Fruit fly (Drosophila melanogaster) whole organism, wandering third instar larva: ENCODE data around the gene CG9757.

Experiments used
- CG32264 ChIP-seq: fragments of 200-800 bp; sonication (Bioruptor generic); optimal IDR thresholded peaks from 2 replicates; lab custom pipeline; 2016; ENCODE audit warnings: missing biosample characterization, missing genetic modification characterization
- CG9705 ChIP-seq: fragments of 200-800 bp; sonication (Bioruptor generic); optimal IDR thresholded peaks from 2 replicates; lab custom pipeline; 2018; ENCODE audit warnings: missing biosample characterization, mild to moderate bottlenecking, missing genetic modification characterization
- Dfd ChIP-seq: fragments of >200 bp; optimal IDR thresholded peaks from 2 replicates; lab custom pipeline; 2017; ENCODE audit warnings: missing biosample characterization, missing genetic modification characterization
- Dif ChIP-seq: fragments of 200-275, 200-300 bp; sonication (Bioruptor generic); optimal IDR thresholded peaks from 2 replicates; lab custom pipeline; 2018; ENCODE audit warnings: missing biosample characterization, missing genetic modification characterization; ENCODE audit not compliant: partially characterized antibody
- HLH106 ChIP-seq: fragments of 200-800 bp; optimal IDR thresholded peaks from 3 replicates; lab custom pipeline; 2019; ENCODE audit warnings: missing biosample characterization, mild to moderate bottlenecking, missing genetic modification characterization, moderate library complexity
- Hnf4 ChIP-seq: fragments of 200-800 bp; sonication (Bioruptor generic); optimal IDR thresholded peaks from 2 replicates; lab custom pipeline; 2016; ENCODE audit warnings: missing biosample characterization, mild to moderate bottlenecking, missing genetic modification characterization
- Hr78 ChIP-seq: fragments of >200 bp; optimal IDR thresholded peaks from 2 replicates; lab custom pipeline; 2017; ENCODE audit warnings: missing biosample characterization, missing genetic modification characterization
- Jra ChIP-seq: sonication (Bioruptor generic); optimal IDR thresholded peaks from 2 replicates; lab custom pipeline; 2016; ENCODE audit warnings: missing biosample characterization, missing genetic modification characterization
- Myc ChIP-seq: fragments of >200 bp; optimal IDR thresholded peaks from 2 replicates; lab custom pipeline; 2017
- N ChIP-seq: fragments of >200 bp; optimal IDR thresholded peaks from 2 replicates; lab custom pipeline; 2018; ENCODE audit warnings: missing biosample characterization, missing external identifiers, missing genetic modification characterization
- OdsH ChIP-seq: fragments of 200-800 bp; sonication (Bioruptor generic); optimal IDR thresholded peaks from 2 replicates; lab custom pipeline; 2016; ENCODE audit warnings: missing biosample characterization, mild to moderate bottlenecking, missing genetic modification characterization
- Rel ChIP-seq, 2 experiments: fragments of 200-800 bp; sonication (Bioruptor generic) in 1 of 2; optimal IDR thresholded peaks; 2 replicates in 1 of 2; 3 replicates in 1 of 2; lab custom pipeline; 2016 to 2019; ENCODE audit warnings: mild to moderate bottlenecking in 2 of 2, missing biosample characterization in 2 of 2, missing genetic modification characterization in 2 of 2, moderate library complexity in 1 of 2
- Sp1 ChIP-seq: fragments of 200-800 bp; sonication (Bioruptor generic); optimal IDR thresholded peaks from 3 replicates; lab custom pipeline; 2019; ENCODE audit warnings: missing biosample characterization, mild to moderate bottlenecking, missing genetic modification characterization, moderate library complexity
- br ChIP-seq: fragments of 200-800 bp; sonication (Bioruptor generic); optimal IDR thresholded peaks from 2 replicates; lab custom pipeline; 2016; ENCODE audit warnings: missing biosample characterization, missing genetic modification characterization
- brk ChIP-seq: fragments of 200-800 bp; sonication (Bioruptor generic); optimal IDR thresholded peaks from 2 replicates; lab custom pipeline; 2016; ENCODE audit warnings: missing biosample characterization, mild to moderate bottlenecking, missing genetic modification characterization
- dl ChIP-seq, 2 experiments: fragments of 175-275, 200-275 bp in 1 of 2; fragments of 200-275 bp in 1 of 2; sonication (Bioruptor generic); optimal IDR thresholded peaks; lab custom pipeline; 2018; ENCODE audit warnings: mild to moderate bottlenecking in 2 of 2, missing biosample characterization in 2 of 2, missing genetic modification characterization in 2 of 2, moderate library complexity in 2 of 2; ENCODE audit not compliant: partially characterized antibody in 2 of 2, insufficient read depth in 1 of 2
- dmrt93B ChIP-seq: fragments of 200-800 bp; sonication (Bioruptor generic); optimal IDR thresholded peaks from 2 replicates; lab custom pipeline; 2018; ENCODE audit warnings: missing biosample characterization, mild to moderate bottlenecking, missing genetic modification characterization
- ey ChIP-seq: fragments of 200-800 bp; sonication (Bioruptor generic); optimal IDR thresholded peaks from 2 replicates; lab custom pipeline; 2016; ENCODE audit warnings: missing biosample characterization, missing genetic modification characterization
- foxo ChIP-seq, 2 experiments: fragments of 200-800 bp; sonication (Bioruptor generic); optimal IDR thresholded peaks; 2 replicates in 1 of 2; 3 replicates in 1 of 2; lab custom pipeline; 2016 to 2017; ENCODE audit warnings: missing biosample characterization in 2 of 2, missing genetic modification characterization in 2 of 2
- fru ChIP-seq: fragments of 200-800 bp; sonication (Bioruptor generic); optimal IDR thresholded peaks from 3 replicates; lab custom pipeline; 2016; ENCODE audit warnings: missing biosample characterization, mild to moderate bottlenecking, missing genetic modification characterization
- h ChIP-seq: fragments of 200-800 bp; sonication (Bioruptor generic); optimal IDR thresholded peaks from 3 replicates; lab custom pipeline; 2016; ENCODE audit warnings: missing biosample characterization, mild to moderate bottlenecking, missing genetic modification characterization
- jim ChIP-seq: fragments of 175-275, 200-325 bp; sonication (Bioruptor generic); optimal IDR thresholded peaks from 2 replicates; lab custom pipeline; 2016; ENCODE audit warnings: missing biosample characterization, mild to moderate bottlenecking, missing genetic modification characterization
- lola ChIP-seq: fragments of >200 bp; optimal IDR thresholded peaks from 2 replicates; lab custom pipeline; 2017; ENCODE audit warnings: missing biosample characterization, missing genetic modification characterization
- pan ChIP-seq: fragments of >200 bp; optimal IDR thresholded peaks from 2 replicates; lab custom pipeline; 2017
- psq ChIP-seq: fragments of 200-800 bp; sonication (Bioruptor generic); optimal IDR thresholded peaks from 3 replicates; lab custom pipeline; 2017; ENCODE audit warnings: missing biosample characterization, mild to moderate bottlenecking, missing genetic modification characterization, moderate library complexity
- rgr ChIP-seq: fragments of 200-800 bp; sonication (Bioruptor generic); optimal IDR thresholded peaks from 3 replicates; lab custom pipeline; 2016; ENCODE audit warnings: missing biosample characterization, mild to moderate bottlenecking, missing genetic modification characterization
- sage ChIP-seq: fragments of 200-800 bp; sonication (Bioruptor generic); optimal IDR thresholded peaks from 2 replicates; lab custom pipeline; 2016; ENCODE audit warnings: missing biosample characterization, mild to moderate bottlenecking, missing genetic modification characterization
- sv ChIP-seq: fragments of 200-800 bp; sonication (Bioruptor generic); optimal IDR thresholded peaks from 3 replicates; lab custom pipeline; 2016; ENCODE audit warnings: missing biosample characterization, missing genetic modification characterization
- tai ChIP-seq: sonication (Bioruptor generic); optimal IDR thresholded peaks from 2 replicates; lab custom pipeline; 2016; ENCODE audit warnings: missing biosample characterization, missing genetic modification characterization
- usp ChIP-seq: fragments of >200 bp; optimal IDR thresholded peaks from 2 replicates; lab custom pipeline; 2017; ENCODE audit warnings: missing biosample characterization, missing genetic modification characterization
- woc ChIP-seq: sonication (Bioruptor generic); optimal IDR thresholded peaks from 2 replicates; lab custom pipeline; 2016; ENCODE audit warnings: missing biosample characterization, mild to moderate bottlenecking, missing genetic modification characterization

The CG9757 gene

DNA sequence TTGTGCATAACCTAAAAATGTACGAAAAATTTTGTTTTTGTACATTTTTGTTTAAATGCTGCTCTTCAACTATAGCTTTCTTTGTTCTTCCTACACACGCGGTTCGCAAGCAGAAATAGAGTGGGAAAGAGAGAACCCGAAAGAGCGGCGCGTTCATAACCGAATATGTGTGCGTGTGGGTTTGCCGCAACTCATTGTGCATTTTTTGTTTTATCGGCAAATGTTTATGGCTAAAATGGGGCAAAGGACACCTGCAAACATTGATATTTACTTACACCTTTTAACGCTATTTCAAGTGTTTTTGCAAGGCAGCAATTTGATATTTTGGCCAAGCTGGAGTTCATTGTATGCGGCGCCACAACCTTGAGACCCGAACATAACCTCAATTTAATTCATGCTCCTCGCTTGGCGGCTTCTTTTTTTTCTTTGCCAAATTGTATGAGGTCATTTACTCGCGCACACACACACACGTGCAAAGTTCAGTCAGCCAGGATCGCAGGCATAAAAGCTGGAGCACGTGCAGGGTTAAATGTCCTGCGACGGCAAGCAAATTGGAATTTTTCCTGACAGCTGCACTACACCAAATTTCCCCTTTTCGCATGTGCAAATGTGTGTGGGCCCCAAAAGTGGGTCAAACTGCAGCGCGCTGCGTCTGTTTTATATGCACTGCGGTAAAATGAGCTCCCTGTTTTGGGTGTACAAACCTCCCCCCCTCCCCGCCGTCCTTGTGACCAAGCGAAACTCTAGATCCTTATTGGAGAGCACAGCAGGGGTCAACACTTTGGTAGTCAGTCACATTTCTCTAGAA is 35.7 kb upstream of the CG9757 start:
- peak; percentile 26 for TF ChIP-seq Hnf4 (GFP tag; lab: Kevin White, UChicago)
- no peak for TF ChIP-seq lola
- peak; percentile 61 for TF ChIP-seq brk (GFP tag; lab: Kevin White, UChicago)
- peak; percentile 2 for TF ChIP-seq Dif (GFP tag; lab: Kevin White, UChicago)
- TF ChIP-seq sv (GFP tag; lab: Kevin White, UChicago) = no peak
- TF ChIP-seq Jra (GFP tag; lab: Kevin White, UChicago) = no peak
- TF ChIP-seq woc = peak; percentile 26
- peak; percentile 90 for TF ChIP-seq psq

DNA sequence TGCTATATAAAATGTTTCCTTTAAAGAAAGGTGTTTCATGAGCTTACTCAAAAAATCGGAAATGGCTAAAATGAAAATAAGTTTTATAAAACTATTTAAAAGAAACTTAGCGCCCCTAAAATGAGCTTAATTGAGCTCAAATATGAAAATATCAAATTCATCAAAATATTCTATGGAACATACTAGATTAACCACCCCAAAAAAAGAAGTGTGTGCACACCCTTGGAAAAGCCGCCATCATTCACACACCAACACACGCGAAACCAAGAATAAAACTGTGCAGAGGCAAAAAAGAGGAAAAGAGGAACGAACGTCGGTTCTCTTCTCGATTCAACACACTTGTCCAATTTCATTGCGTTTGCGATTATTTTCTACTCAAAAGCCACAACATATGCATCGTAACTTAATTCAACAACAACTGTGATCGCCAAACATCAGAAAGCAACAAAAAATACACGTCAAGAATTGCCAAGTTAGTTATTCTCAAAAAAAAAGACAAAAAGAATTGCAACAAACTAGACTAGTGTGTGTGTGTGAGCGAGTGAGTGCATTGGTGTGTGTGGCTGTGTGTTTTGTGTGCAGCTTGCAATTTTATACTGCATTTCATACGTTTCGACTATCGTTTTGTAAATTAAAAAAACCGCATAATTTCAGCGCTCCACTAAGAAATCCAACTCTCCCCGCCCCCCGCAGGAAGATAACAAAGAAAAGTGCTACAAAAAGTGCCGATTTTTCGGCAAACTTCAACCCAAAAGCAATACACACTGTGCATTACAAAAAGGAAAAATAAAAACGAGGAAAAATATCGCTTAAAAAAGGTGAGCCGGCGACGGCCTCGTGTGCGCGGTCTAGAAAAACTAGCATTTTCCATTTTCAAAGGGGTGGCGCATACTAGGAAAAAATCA is 34.7 kb upstream of the CG9757 start, which contains the start of gene rin:
Gene rin, plus strand, starts transcription at position 276 of the 905 bp plus-strand sequence.
- TF ChIP-seq Sp1 (GFP tag; lab: Kevin White, UChicago) (peak; percentile 8), dl (GFP tag; optimal IDR thresholded peaks at IDR 0.05; lab: Kevin White, UChicago; ENCODE audit: insufficient read depth in 1 of 2, partially characterized antibody in 2 of 2) (no peak), N (GFP tag; lab: Kevin White, UChicago) (no peak), Hnf4 (GFP tag; lab: Kevin White, UChicago) (peak; percentile 25), rgr (GFP tag; lab: Kevin White, UChicago) (peak; percentile 34), HLH106 (tag; lab: Kevin White, UChicago) (peak; percentile 2), Dif (GFP tag; lab: Kevin White, UChicago) (no peak), Rel (GFP tag; optimal IDR thresholded peaks at IDR 0.05; lab: Kevin White, UChicago) (no peak), Rel (tag; optimal IDR thresholded peaks at IDR 0.05; lab: Kevin White, UChicago) (peak; percentile 28), foxo (GFP tag; optimal IDR thresholded peaks at IDR 0.05; lab: Kevin White, UChicago) (peak in 1 of 2 experiments; percentile 13), tai (GFP tag; lab: Kevin White, UChicago) (peak; percentile 27), br (no peak), woc (peak; percentile 28), Dfd (GFP tag; lab: Kevin White, UChicago) (peak; percentile 42), psq (peak; percentile 37)

DNA sequence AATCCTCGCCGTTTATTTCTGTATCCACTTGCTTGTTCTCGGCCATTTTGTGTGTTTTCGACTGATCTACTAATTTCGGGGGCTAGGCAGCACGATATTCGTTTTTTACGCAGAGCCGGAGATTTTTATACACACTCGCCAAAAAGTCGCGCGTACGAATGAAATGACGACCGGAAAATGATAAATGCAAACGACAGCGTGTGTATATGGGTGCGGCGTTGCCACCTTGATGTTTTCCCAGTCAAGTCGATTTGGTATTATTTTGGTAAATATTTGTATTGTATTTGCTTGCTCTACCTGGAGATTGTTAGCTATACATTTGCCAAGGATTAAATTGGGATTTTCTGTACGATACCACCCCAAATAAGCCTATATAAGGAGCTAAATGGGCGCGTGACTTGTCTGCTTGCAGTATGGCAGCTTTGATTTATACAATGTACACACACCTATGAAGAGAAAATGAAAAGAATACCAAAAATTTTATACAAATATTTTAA is 33.7 kb upstream of the CG9757 start, which contains the start of gene sqd:
Gene sqd, minus strand, starts transcription at position 431 of the 497 bp plus-strand sequence.
- TF ChIP-seq Myc (lab: Kevin White, UChicago) (peak; percentile 23), sage (peak; percentile 1), psq (no peak), dmrt93B (GFP tag; lab: Kevin White, UChicago) (peak; percentile 54), h (peak; percentile 69), woc (peak; percentile 18), Sp1 (GFP tag; lab: Kevin White, UChicago) (peak; percentile 71), foxo (GFP tag; optimal IDR thresholded peaks at IDR 0.05; lab: Kevin White, UChicago) (peak; percentile 27 to 56), brk (GFP tag; lab: Kevin White, UChicago) (peak; percentile 3), usp (GFP tag; lab: Kevin White, UChicago) (no peak), pan (lab: Kevin White, UChicago) (no peak), HLH106 (tag; lab: Kevin White, UChicago) (peak; percentile 41), br (peak; percentile 50), CG9705 (peak; percentile 42), ey (peak; percentile 47), fru (GFP tag; lab: Kevin White, UChicago) (peak; percentile 52), sv (GFP tag; lab: Kevin White, UChicago) (no peak), dl (GFP tag; optimal IDR thresholded peaks at IDR 0.05; lab: Kevin White, UChicago; ENCODE audit: insufficient read depth in 1 of 2, partially characterized antibody in 2 of 2) (no peak), Hnf4 (GFP tag; lab: Kevin White, UChicago) (peak; percentile 52), jim (GFP tag; lab: Kevin White, UChicago) (peak; percentile 26), Hr78 (GFP tag; lab: Kevin White, UChicago) (no peak), OdsH (GFP tag; lab: Kevin White, UChicago) (peak; percentile 47), rgr (GFP tag; lab: Kevin White, UChicago) (peak; percentile 63), CG32264 (peak; percentile 22)
- TF ChIP-seq, all 38 proteins: peak for 18
